Worm (Caenorhabditis elegans) whole organism, L2 larva: ENCODE results near the gene oops-1.

Experiments
- C34F6.9 ChIP-seq: fragments of 150-350 bp; optimal IDR thresholded peaks from 2 replicates; lab custom pipeline; 2014; ENCODE audit warnings: missing biosample characterization, missing genetic modification characterization
- F13H6.1 ChIP-seq: sonication (generic microtip); optimal IDR thresholded peaks from 2 replicates; lab custom pipeline; 2016; ENCODE audit warnings: missing genetic modification characterization, missing compliant biosample characterization
- R02D3.7 ChIP-seq: fragments of 150-350 bp; optimal IDR thresholded peaks from 2 replicates; lab custom pipeline; 2014; ENCODE audit warnings: missing biosample characterization, missing genetic modification characterization
- alr-1 ChIP-seq: fragments of 150-350 bp; optimal IDR thresholded peaks from 2 replicates; lab custom pipeline; 2014; ENCODE audit warnings: missing biosample characterization, missing genetic modification characterization
- aly-2 ChIP-seq: fragments of 150-350 bp; optimal IDR thresholded peaks from 2 replicates; lab custom pipeline; 2014; ENCODE audit warnings: missing biosample characterization, missing genetic modification characterization
- ama-1 ChIP-seq: fragments of 150-350 bp; optimal IDR thresholded peaks from 2 replicates; lab custom pipeline; 2018; ENCODE audit warnings: inconsistent platforms
- blmp-1 ChIP-seq: sonication (generic microtip); optimal IDR thresholded peaks from 2 replicates; lab custom pipeline; 2017; ENCODE audit warnings: missing genetic modification characterization, mild to moderate bottlenecking, missing compliant biosample characterization, antibody characterized with exemption, moderate library complexity; ENCODE audit not compliant: insufficient read depth
- ceh-82 ChIP-seq: fragments of 150-350 bp; optimal IDR thresholded peaks from 2 replicates; lab custom pipeline; 2014; ENCODE audit warnings: missing biosample characterization, missing genetic modification characterization
- crh-2 ChIP-seq: sonication (generic microtip); optimal IDR thresholded peaks from 2 replicates; lab custom pipeline; 2017; ENCODE audit warnings: missing biosample characterization, missing genetic modification characterization
- elt-1 ChIP-seq: fragments of 150-350 bp; optimal IDR thresholded peaks from 2 replicates; lab custom pipeline; 2014; ENCODE audit warnings: missing biosample characterization, missing genetic modification characterization
- elt-3 ChIP-seq: sonication (generic microtip); optimal IDR thresholded peaks from 2 replicates; lab custom pipeline; 2017; ENCODE audit warnings: missing biosample characterization, missing genetic modification characterization
- fos-1 ChIP-seq: fragments of 150-350 bp; optimal IDR thresholded peaks from 2 replicates; lab custom pipeline; 2014; ENCODE audit warnings: missing biosample characterization, missing genetic modification characterization
- gmeb-1 ChIP-seq: fragments of 150-350 bp; optimal IDR thresholded peaks from 2 replicates; lab custom pipeline; 2014; ENCODE audit warnings: missing biosample characterization, missing genetic modification characterization
- lin-11 ChIP-seq: fragments of 150-350 bp; sonication (generic microtip); optimal IDR thresholded peaks from 2 replicates; lab custom pipeline; 2014; ENCODE audit warnings: missing biosample characterization, missing genetic modification characterization, inconsistent platforms, mixed read lengths
- lin-13 ChIP-seq: fragments of 150-350 bp; optimal IDR thresholded peaks from 2 replicates; lab custom pipeline; 2014; ENCODE audit warnings: missing biosample characterization, missing genetic modification reagents, missing genetic modification characterization
- lsy-2 ChIP-seq, 2 experiments: fragments of 150-350 bp in 1 of 2; sonication (generic microtip) in 1 of 2; optimal IDR thresholded peaks; 2 replicates each; lab custom pipeline; 2014 to 2017; ENCODE audit warnings: missing biosample characterization in 2 of 2, missing genetic modification characterization in 2 of 2
- mab-5 ChIP-seq: fragments of 150-350 bp; optimal IDR thresholded peaks from 2 replicates; lab custom pipeline; 2014; ENCODE audit warnings: missing biosample characterization, missing genetic modification characterization
- mbf-1 ChIP-seq: sonication (generic microtip); optimal IDR thresholded peaks from 2 replicates; lab custom pipeline; 2017; ENCODE audit warnings: missing biosample characterization, missing genetic modification characterization
- nhr-10 ChIP-seq: sonication (generic microtip); optimal IDR thresholded peaks from 2 replicates; lab custom pipeline; 2017; ENCODE audit warnings: missing biosample characterization, missing genetic modification characterization
- nhr-12 ChIP-seq: fragments of 150-350 bp; optimal IDR thresholded peaks from 2 replicates; lab custom pipeline; 2014; ENCODE audit warnings: missing biosample characterization, missing genetic modification characterization
- nhr-129 ChIP-seq: fragments of 150-350 bp; optimal IDR thresholded peaks from 2 replicates; lab custom pipeline; 2014; ENCODE audit warnings: missing biosample characterization, missing genetic modification characterization
- nhr-21 ChIP-seq: fragments of 150-350 bp; optimal IDR thresholded peaks from 2 replicates; lab custom pipeline; 2014; ENCODE audit warnings: missing biosample characterization, missing genetic modification characterization
- nhr-23 ChIP-seq: fragments of 150-350 bp; optimal IDR thresholded peaks from 2 replicates; lab custom pipeline; 2014; ENCODE audit warnings: missing biosample characterization, missing genetic modification reagents, missing genetic modification characterization
- nhr-237 ChIP-seq: fragments of 150-350 bp; optimal IDR thresholded peaks from 2 replicates; lab custom pipeline; 2014; ENCODE audit warnings: missing biosample characterization, missing genetic modification characterization
- nhr-25 ChIP-seq: fragments of 150-350 bp; sonication (generic microtip); optimal IDR thresholded peaks from 3 replicates; lab custom pipeline; 2014; ENCODE audit warnings: missing biosample characterization, missing genetic modification characterization
- nhr-6 ChIP-seq: fragments of 150-350 bp; optimal IDR thresholded peaks from 2 replicates; lab custom pipeline; 2014; ENCODE audit warnings: missing biosample characterization, missing genetic modification characterization
- nhr-77 ChIP-seq: fragments of 150-350 bp; optimal IDR thresholded peaks from 2 replicates; lab custom pipeline; 2014; ENCODE audit warnings: missing biosample characterization, missing genetic modification characterization
- peb-1 ChIP-seq: fragments of 150-350 bp; optimal IDR thresholded peaks from 2 replicates; lab custom pipeline; 2014; ENCODE audit warnings: missing biosample characterization, missing genetic modification characterization
- sem-4 ChIP-seq: fragments of 150-350 bp; optimal IDR thresholded peaks from 2 replicates; lab custom pipeline; 2014; ENCODE audit warnings: missing biosample characterization, missing genetic modification reagents, missing genetic modification characterization
- skn-1 ChIP-seq: sonication (generic microtip); optimal IDR thresholded peaks from 2 replicates; lab custom pipeline; 2017; ENCODE audit warnings: missing biosample characterization, missing genetic modification characterization
- sma-3 ChIP-seq: sonication (generic microtip); optimal IDR thresholded peaks from 2 replicates; lab custom pipeline; 2016; ENCODE audit warnings: missing genetic modification reagents, missing genetic modification characterization, missing compliant biosample characterization
- sma-9 ChIP-seq, 2 experiments: fragments of 150-350 bp in 1 of 2; sonication (generic microtip) in 1 of 2; optimal IDR thresholded peaks; 2 replicates each; lab custom pipeline; 2014 to 2016; ENCODE audit warnings: missing genetic modification characterization in 2 of 2, mild to moderate bottlenecking in 1 of 2, missing biosample characterization in 1 of 2, missing compliant biosample characterization in 1 of 2, missing genetic modification reagents in 1 of 2, moderate library complexity in 1 of 2
- snpc-4 ChIP-seq: fragments of 150-350 bp; optimal IDR thresholded peaks from 2 replicates; lab custom pipeline; 2014; ENCODE audit warnings: missing biosample characterization, missing genetic modification characterization
- unc-39 ChIP-seq: fragments of 150-350 bp; optimal IDR thresholded peaks from 2 replicates; lab custom pipeline; 2014; ENCODE audit warnings: missing biosample characterization, missing genetic modification characterization
- unc-55 ChIP-seq: fragments of 150-350 bp; sonication (generic microtip); optimal IDR thresholded peaks from 3 replicates; lab custom pipeline; 2014; ENCODE audit warnings: missing biosample characterization, missing genetic modification reagents, missing genetic modification characterization
- unc-62 ChIP-seq: fragments of 150-350 bp; optimal IDR thresholded peaks from 2 replicates; lab custom pipeline; 2014; ENCODE audit warnings: missing biosample characterization, missing genetic modification reagents, missing genetic modification characterization
- zag-1 ChIP-seq: fragments of 150-350 bp; optimal IDR thresholded peaks from 2 replicates; lab custom pipeline; 2014; ENCODE audit warnings: missing biosample characterization, missing genetic modification characterization
- ztf-1 ChIP-seq: fragments of 200-800 bp; sonication (Bioruptor generic); conservative IDR thresholded peaks from 2 replicates; pipeline ENCODE4 v1.3.6; 2022; ENCODE audit warnings: missing genetic modification characterization, missing compliant biosample characterization
- ztf-11 ChIP-seq: sonication (generic microtip); optimal IDR thresholded peaks from 2 replicates; lab custom pipeline; 2017; ENCODE audit warnings: missing biosample characterization, missing genetic modification characterization

Gene oops-1

ce11 chrIV:5824493-5824892 is 10.6 kb upstream of the oops-1 start, which contains the start of gene egal-1:
TSS of gene egal-1 (plus strand) at chrIV:5824793.
- no peak for TF ChIP-seq alr-1 (tag; lab: Kevin White, UChicago)
- no peak for TF ChIP-seq nhr-25
- no peak for TF ChIP-seq unc-39 (tag; lab: Kevin White, UChicago)
- no peak for TF ChIP-seq aly-2 (tag; lab: Kevin White, UChicago)
- no peak for TF ChIP-seq blmp-1 (tag; lab: Kevin White, UChicago)
- TF ChIP-seq sem-4 (tag; lab: Kevin White, UChicago) = no peak
- TF ChIP-seq nhr-77 (tag; lab: Kevin White, UChicago) = no peak
- TF ChIP-seq zag-1 (tag; lab: Kevin White, UChicago) = no peak
- no peak for TF ChIP-seq nhr-10
- no peak for TF ChIP-seq crh-2 (tag; lab: Kevin White, UChicago)
- TF ChIP-seq F13H6.1 = no peak
- TF ChIP-seq C34F6.9 (tag; lab: Kevin White, UChicago) = no peak
- TF ChIP-seq lin-11 (tag; lab: Kevin White, UChicago) = no peak
- no peak for TF ChIP-seq sma-9 (GFP tag; optimal IDR thresholded peaks at IDR 0.05; lab: Kevin White, UChicago)
- TF ChIP-seq sma-9 (tag; optimal IDR thresholded peaks at IDR 0.05; lab: Kevin White, UChicago) = no peak
- no peak for TF ChIP-seq ama-1 (lab: Kevin White, UChicago)
- TF ChIP-seq fos-1 (tag; lab: Kevin White, UChicago) = no peak

ce11 chrIV:5821997-5822396 is 8.1 kb upstream of the oops-1 start:
- TF ChIP-seq lsy-2 (tag; optimal IDR thresholded peaks at IDR 0.05; lab: Kevin White, UChicago) = peak in 1 of 2 experiments; percentile 11
- TF ChIP-seq unc-55 = peak; percentile 14
- no peak for TF ChIP-seq gmeb-1
- TF ChIP-seq nhr-10 = no peak
- peak; percentile 62 for TF ChIP-seq nhr-129 (tag; lab: Kevin White, UChicago)
- TF ChIP-seq fos-1 (tag; lab: Kevin White, UChicago) = peak; percentile 16
- peak; percentile 7 for TF ChIP-seq C34F6.9 (tag; lab: Kevin White, UChicago)
- peak; percentile 62 for TF ChIP-seq F13H6.1

ce11 chrIV:5820953-5821352 is 7.0 kb upstream of the oops-1 start:
- TF ChIP-seq unc-62 (GFP tag; lab: Kevin White, UChicago) = no peak
- TF ChIP-seq fos-1 (tag; lab: Kevin White, UChicago) = peak; percentile 60
- peak; percentile 29 for TF ChIP-seq unc-55
- TF ChIP-seq, all 48 proteins: peak for 2

ce11 chrIV:5820056-5820799 is 6.3 kb upstream of the oops-1 start:
- TF ChIP-seq aly-2 (tag; lab: Kevin White, UChicago) = no peak
- TF ChIP-seq ceh-82 (tag; lab: Kevin White, UChicago) = no peak
- TF ChIP-seq zag-1 (tag; lab: Kevin White, UChicago) = no peak
- no peak for TF ChIP-seq nhr-77 (tag; lab: Kevin White, UChicago)
- no peak for TF ChIP-seq unc-62 (GFP tag; lab: Kevin White, UChicago)
- TF ChIP-seq unc-39 (tag; lab: Kevin White, UChicago) = no peak
- TF ChIP-seq peb-1 (tag; lab: Kevin White, UChicago) = no peak
- no peak for TF ChIP-seq ztf-1 (GFP tag; lab: Robert Waterston, UW)
- no peak for TF ChIP-seq mab-5
- no peak for TF ChIP-seq snpc-4 (tag; lab: Kevin White, UChicago)
- no peak for TF ChIP-seq R02D3.7
- TF ChIP-seq, all 48 proteins: peak for 0

- TF ChIP-seq nhr-12 (tag; lab: Kevin White, UChicago) (no peak), ztf-11 (tag; lab: Kevin White, UChicago) (no peak), R02D3.7 (no peak), lin-13 (peak; percentile 3), nhr-21 (tag; lab: Kevin White, UChicago) (peak; percentile 69), elt-1 (tag; lab: Kevin White, UChicago) (no peak), fos-1 (tag; lab: Kevin White, UChicago) (peak; percentile 92), nhr-23 (no peak), mab-5 (no peak), sma-9 (GFP tag; optimal IDR thresholded peaks at IDR 0.05; lab: Kevin White, UChicago) (peak; percentile 85), sma-9 (tag; optimal IDR thresholded peaks at IDR 0.05; lab: Kevin White, UChicago) (peak; percentile 24), nhr-237 (tag; lab: Kevin White, UChicago) (no peak), sem-4 (tag; lab: Kevin White, UChicago) (peak; percentile 72), nhr-25 (peak; percentile 58), alr-1 (tag; lab: Kevin White, UChicago) (no peak), skn-1 (tag; lab: Kevin White, UChicago) (no peak), nhr-129 (tag; lab: Kevin White, UChicago) (peak; percentile 54), mbf-1 (tag; lab: Kevin White, UChicago) (no peak), sma-3 (GFP tag; lab: Kevin White, UChicago) (peak; percentile 74), nhr-6 (tag; lab: Kevin White, UChicago) (peak; percentile 40), unc-62 (GFP tag; lab: Kevin White, UChicago) (no peak), zag-1 (tag; lab: Kevin White, UChicago) (no peak), lsy-2 (tag; optimal IDR thresholded peaks at IDR 0.05; lab: Kevin White, UChicago) (peak in 1 of 2 experiments; percentile 65), nhr-10 (no peak), elt-3 (tag; lab: Kevin White, UChicago) (no peak), blmp-1 (tag; lab: Kevin White, UChicago) (peak; percentile 20), crh-2 (tag; lab: Kevin White, UChicago) (peak; percentile 57), F13H6.1 (peak; percentile 91), C34F6.9 (tag; lab: Kevin White, UChicago) (peak; percentile 42), ztf-1 (GFP tag; lab: Robert Waterston, UW) (no peak), gmeb-1 (peak; percentile 65)
These were observed 3.5 kb upstream of the oops-1 start for ce11 chrIV:5817459-5817858.
